Worm (Caenorhabditis elegans) whole organism, L1 larva: Measurements from ENCODE around the gene F08F3.10.

Experiments used
- C04F5.9 ChIP-seq: sonication (generic microtip); optimal IDR thresholded peaks from 2 replicates; lab custom pipeline; 2016; ENCODE audit warnings: missing genetic modification characterization, missing compliant biosample characterization
- C16A3.4 ChIP-seq: fragments of 150-350 bp; optimal IDR thresholded peaks from 2 replicates; lab custom pipeline; 2014; ENCODE audit warnings: missing biosample characterization, missing genetic modification characterization
- Y116A8C.19 ChIP-seq: sonication (generic microtip); optimal IDR thresholded peaks from 2 replicates; lab custom pipeline; 2016; ENCODE audit warnings: missing compliant biosample characterization, missing genetic modification characterization, borderline replicate concordance
- blmp-1 ChIP-seq: fragments of 150-350 bp; optimal IDR thresholded peaks from 2 replicates; lab custom pipeline; 2014; ENCODE audit warnings: missing biosample characterization, missing genetic modification characterization
- ceh-82 ChIP-seq, 3 experiments: fragments of 150-350 bp in 1 of 3; sonication (generic microtip) in 2 of 3; optimal IDR thresholded peaks; 2 replicates each; lab custom pipeline; 2014 to 2017; ENCODE audit warnings: missing biosample characterization in 3 of 3, missing genetic modification characterization in 3 of 3
- ces-1 ChIP-seq: fragments of 150-350 bp; optimal IDR thresholded peaks from 2 replicates; lab custom pipeline; 2014; ENCODE audit warnings: missing biosample characterization, missing genetic modification reagents, missing genetic modification characterization
- dsc-1 ChIP-seq: sonication (generic microtip); optimal IDR thresholded peaks from 2 replicates; lab custom pipeline; 2016; ENCODE audit warnings: mild to moderate bottlenecking, missing genetic modification characterization, missing compliant biosample characterization
- elt-2 ChIP-seq: sonication (generic microtip); optimal IDR thresholded peaks from 2 replicates; lab custom pipeline; 2016; ENCODE audit warnings: missing genetic modification characterization, mild to moderate bottlenecking, inconsistent platforms, missing compliant biosample characterization, missing genetic modification reagents
- elt-3 ChIP-seq, 6 experiments: fragments of 150-350 bp in 1 of 6; sonication (generic microtip); optimal IDR thresholded peaks; 2 replicates each; lab custom pipeline; 2017 to 2018; ENCODE audit warnings: missing biosample characterization in 6 of 6, missing genetic modification characterization in 6 of 6, inconsistent platforms in 1 of 6
- fkh-4 ChIP-seq: sonication (generic microtip); optimal IDR thresholded peaks from 2 replicates; lab custom pipeline; 2016; ENCODE audit warnings: missing compliant biosample characterization, missing genetic modification characterization, borderline replicate concordance
- hlh-17 ChIP-seq: fragments of 200-800 bp; sonication (Bioruptor generic); optimal IDR thresholded peaks from 2 replicates; lab custom pipeline; 2018; ENCODE audit warnings: missing genetic modification characterization, mild to moderate bottlenecking, missing compliant biosample characterization, moderate library complexity, borderline replicate concordance
- isw-1 ChIP-seq: fragments of 200-800 bp; sonication (Bioruptor generic); IDR thresholded peaks from 2 replicates; pipeline ENCODE4 v1.3.6; 2022; ENCODE audit warnings: missing genetic modification characterization, missing compliant biosample characterization
- jun-1 ChIP-seq: fragments of 150-350 bp; optimal IDR thresholded peaks from 2 replicates; lab custom pipeline; 2014; ENCODE audit warnings: missing biosample characterization, missing genetic modification reagents, missing genetic modification characterization
- lin-14 ChIP-seq: fragments of 200-800 bp; sonication (Bioruptor generic); optimal IDR thresholded peaks from 2 replicates; lab custom pipeline; 2018; ENCODE audit warnings: mild to moderate bottlenecking, missing genetic modification characterization, moderate library complexity, missing compliant biosample characterization
- lin-35 ChIP-seq, 2 experiments: fragments of 150-350 bp; optimal IDR thresholded peaks; 2 replicates each; lab custom pipeline; 2014; ENCODE audit warnings: missing biosample characterization in 2 of 2, missing genetic modification characterization in 2 of 2, missing genetic modification reagents in 2 of 2
- lin-39 ChIP-seq: fragments of 150-350 bp; optimal IDR thresholded peaks from 2 replicates; lab custom pipeline; 2014; ENCODE audit warnings: missing biosample characterization, missing genetic modification reagents, missing genetic modification characterization
- mab-9 ChIP-seq: fragments of 200-800 bp; sonication (Bioruptor generic); IDR thresholded peaks from 2 replicates; pipeline ENCODE4 v1.3.6; 2022; ENCODE audit warnings: missing genetic modification reagents, missing genetic modification characterization, missing compliant biosample characterization
- mdl-1 ChIP-seq, 2 experiments: fragments of 150-350 bp; optimal IDR thresholded peaks; 2 replicates each; lab custom pipeline; 2014 to 2017; ENCODE audit warnings: missing biosample characterization in 2 of 2, missing genetic modification characterization in 2 of 2, inconsistent platforms in 1 of 2
- nhr-11 ChIP-seq: fragments of 150-350 bp; optimal IDR thresholded peaks from 2 replicates; lab custom pipeline; 2014; ENCODE audit warnings: missing biosample characterization, missing genetic modification characterization
- nhr-12 ChIP-seq: sonication (generic microtip); optimal IDR thresholded peaks from 2 replicates; lab custom pipeline; 2017; ENCODE audit warnings: missing biosample characterization, missing genetic modification characterization
- nhr-47 ChIP-seq: sonication (generic microtip); optimal IDR thresholded peaks from 2 replicates; lab custom pipeline; 2016; ENCODE audit warnings: mild to moderate bottlenecking, missing genetic modification characterization, moderate library complexity, missing compliant biosample characterization
- nhr-71 ChIP-seq: sonication (generic microtip); optimal IDR thresholded peaks from 2 replicates; lab custom pipeline; 2016; ENCODE audit warnings: mild to moderate bottlenecking, missing genetic modification characterization, moderate library complexity, missing compliant biosample characterization
- nhr-77 ChIP-seq: fragments of 150-350 bp; optimal IDR thresholded peaks from 2 replicates; lab custom pipeline; 2014; ENCODE audit warnings: missing biosample characterization, missing genetic modification characterization
- pag-3 ChIP-seq: sonication (generic microtip); optimal IDR thresholded peaks from 2 replicates; lab custom pipeline; 2017; ENCODE audit warnings: missing genetic modification characterization, mild to moderate bottlenecking, missing compliant biosample characterization, antibody characterized with exemption, borderline replicate concordance; ENCODE audit not compliant: insufficient read depth
- pqm-1 ChIP-seq: sonication (generic microtip); optimal IDR thresholded peaks from 3 replicates; lab custom pipeline; 2017; ENCODE audit warnings: missing biosample characterization, missing genetic modification characterization
- snpc-4 ChIP-seq: fragments of 150-350 bp; optimal IDR thresholded peaks from 2 replicates; lab custom pipeline; 2014; ENCODE audit warnings: missing biosample characterization, missing genetic modification characterization
- sox-4 ChIP-seq: sonication (generic microtip); optimal IDR thresholded peaks from 2 replicates; lab custom pipeline; 2016; ENCODE audit warnings: missing genetic modification characterization, missing compliant biosample characterization
- tbx-2 ChIP-seq: sonication (generic microtip); optimal IDR thresholded peaks from 2 replicates; lab custom pipeline; 2016; ENCODE audit warnings: missing genetic modification characterization, missing compliant biosample characterization
- tlp-1 ChIP-seq: fragments of 150-350 bp; optimal IDR thresholded peaks from 2 replicates; lab custom pipeline; 2014; ENCODE audit warnings: missing biosample characterization, missing genetic modification characterization
- unc-86 ChIP-seq: sonication (generic microtip); optimal IDR thresholded peaks from 2 replicates; lab custom pipeline; 2016; ENCODE audit warnings: missing genetic modification characterization, missing compliant biosample characterization
- unc-98 ChIP-seq: fragments of 200-800 bp; sonication (Bioruptor generic); IDR thresholded peaks from 2 replicates; pipeline ENCODE4 v1.3.6; 2022; ENCODE audit warnings: missing genetic modification characterization, missing compliant biosample characterization
- vab-15 ChIP-seq: sonication (generic microtip); optimal IDR thresholded peaks from 2 replicates; lab custom pipeline; 2017; ENCODE audit warnings: missing genotype, mild to moderate bottlenecking, missing genetic modification characterization, missing compliant biosample characterization
- xbp-1 ChIP-seq: sonication (generic microtip); optimal IDR thresholded peaks from 2 replicates; lab custom pipeline; 2016; ENCODE audit warnings: missing genetic modification characterization, missing compliant biosample characterization
- zip-4 ChIP-seq: fragments of 200-800 bp; sonication (Bioruptor generic); optimal IDR thresholded peaks from 2 replicates; lab custom pipeline; 2018; ENCODE audit warnings: mild to moderate bottlenecking, missing genetic modification characterization, moderate library complexity, missing compliant biosample characterization
- ztf-4 ChIP-seq: fragments of 150-350 bp; optimal IDR thresholded peaks from 2 replicates; lab custom pipeline; 2014; ENCODE audit warnings: missing biosample characterization, missing genetic modification characterization

F08F3.10 gene

ce11 chrV:5385914-5386493, 27.2 kb upstream of the F08F3.10 start, which contains the start of gene C35A11.2:
Gene C35A11.2 (plus strand): TSS chrV:5386299.
- TF ChIP-seq ceh-82 (tag; optimal IDR thresholded peaks at IDR 0.05; lab: Kevin White, UChicago) (no peak), tbx-2 (tag; lab: Kevin White, UChicago) (no peak), blmp-1 (tag; lab: Kevin White, UChicago) (peak; percentile 96)

DNA sequence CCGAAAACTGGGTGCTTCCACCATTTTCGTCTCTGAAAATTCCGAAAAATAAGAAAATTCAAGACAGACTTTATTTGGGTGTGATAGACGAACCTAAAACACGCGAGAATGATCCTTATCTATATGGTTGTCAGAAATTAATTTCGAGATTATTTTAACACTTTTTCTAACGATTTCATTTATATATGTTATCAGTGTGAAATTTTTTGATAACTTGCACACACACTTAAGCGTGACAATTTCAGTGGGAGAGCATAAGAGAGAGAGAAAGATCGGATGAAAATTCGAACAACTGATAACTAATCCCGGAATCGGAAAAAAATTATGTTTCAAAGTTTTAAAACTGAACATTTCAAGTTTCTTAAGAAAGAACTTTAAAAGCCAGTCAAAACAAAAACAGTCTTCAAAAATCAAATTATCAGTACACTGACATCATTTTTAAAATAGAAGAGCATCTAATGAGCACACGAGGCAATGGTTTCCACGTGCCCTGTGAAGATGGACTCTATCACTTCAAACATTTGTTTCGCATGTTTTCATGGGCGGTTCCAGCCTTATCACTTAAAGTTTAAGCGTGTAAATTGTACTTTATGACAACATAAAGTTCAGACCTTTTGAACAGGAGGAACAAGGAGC, 20.0 kb upstream of the F08F3.10 start, which contains the start of gene C35A11.4:
Gene C35A11.4, minus strand, starts transcription at position 156 of the 636 bp plus-strand sequence.
- TF ChIP-seq nhr-71 (tag; lab: Kevin White, UChicago), result peak; percentile 9
- no peak for TF ChIP-seq mdl-1 (tag; optimal IDR thresholded peaks at IDR 0.05; lab: Kevin White, UChicago)
- TF ChIP-seq Y116A8C.19 (tag; lab: Kevin White, UChicago), result no peak
- TF ChIP-seq tlp-1 (tag; lab: Kevin White, UChicago), result peak; percentile 56
- TF ChIP-seq lin-35 (GFP tag; optimal IDR thresholded peaks at IDR 0.05; lab: Kevin White, UChicago), result peak in 1 of 2 experiments; percentile 23
- peak; percentile 27 for TF ChIP-seq pqm-1 (tag; lab: Kevin White, UChicago)
- TF ChIP-seq elt-2 (tag; lab: Kevin White, UChicago), result peak; percentile 97
- TF ChIP-seq C16A3.4 (tag; lab: Kevin White, UChicago), result no peak
- TF ChIP-seq unc-86 (tag; lab: Kevin White, UChicago), result no peak
- no peak for TF ChIP-seq nhr-47 (tag; lab: Kevin White, UChicago)
- TF ChIP-seq jun-1 (tag; lab: Kevin White, UChicago), result no peak

DNA sequence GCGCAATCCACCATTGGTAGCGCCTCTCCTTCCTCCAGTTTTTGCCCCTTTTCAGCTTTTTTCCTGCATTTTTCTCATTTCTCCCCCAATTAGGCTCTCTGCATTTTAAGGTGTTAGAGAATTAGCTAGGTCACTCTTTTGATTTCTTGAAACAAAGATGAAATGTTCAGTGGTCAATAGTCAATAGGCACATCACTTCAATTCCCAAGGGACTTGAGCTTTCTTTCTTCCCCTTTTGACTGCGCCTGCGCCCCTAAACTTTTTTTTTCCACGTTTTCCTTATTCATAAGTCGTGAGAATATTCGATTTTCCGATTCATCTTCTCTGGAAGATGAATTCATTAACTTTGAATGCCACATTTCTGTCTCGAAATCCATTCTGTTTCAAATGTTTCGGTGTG, 9.2 kb upstream of the F08F3.10 start:
- TF ChIP-seq zip-4 (GFP tag; lab: Kevin White, UChicago) (no peak), elt-3 (tag; optimal IDR thresholded peaks at IDR 0.05; lab: Kevin White, UChicago) (no peak), vab-15 (tag; lab: Kevin White, UChicago) (no peak), lin-14 (GFP tag; lab: Kevin White, UChicago) (peak; percentile 3), ces-1 (no peak), lin-39 (tag; lab: Kevin White, UChicago) (no peak)

ce11 chrV:5405053-5405452, 8.1 kb upstream of the F08F3.10 start, which contains the start of gene dmsr-7:
Gene dmsr-7 (plus strand): TSS chrV:5405353.
- TF ChIP-seq mab-9 (GFP tag; lab: Robert Waterston, UW) (no peak), Y116A8C.19 (tag; lab: Kevin White, UChicago) (no peak), sox-4 (tag; lab: Kevin White, UChicago) (no peak), nhr-12 (tag; lab: Kevin White, UChicago) (no peak), nhr-77 (tag; lab: Kevin White, UChicago) (no peak), xbp-1 (tag; lab: Kevin White, UChicago) (no peak), snpc-4 (tag; lab: Kevin White, UChicago) (no peak), unc-98 (GFP tag; lab: Robert Waterston, UW) (no peak), pag-3 (tag; lab: Kevin White, UChicago) (no peak), lin-39 (tag; lab: Kevin White, UChicago) (no peak), hlh-17 (GFP tag; lab: Kevin White, UChicago) (no peak), ces-1 (no peak), pqm-1 (tag; lab: Kevin White, UChicago) (no peak), fkh-4 (tag; lab: Kevin White, UChicago) (no peak), isw-1 (GFP tag; lab: Robert Waterston, UW) (no peak), C04F5.9 (no peak), ztf-4 (tag; lab: Kevin White, UChicago) (no peak), elt-3 (tag; optimal IDR thresholded peaks at IDR 0.05; lab: Kevin White, UChicago) (no peak), dsc-1 (no peak), nhr-11 (no peak)
- TF ChIP-seq, all 84 proteins: peak for 0
